Worm (Caenorhabditis elegans): ENCODE measurements around the gene grp-1.

DNA sequence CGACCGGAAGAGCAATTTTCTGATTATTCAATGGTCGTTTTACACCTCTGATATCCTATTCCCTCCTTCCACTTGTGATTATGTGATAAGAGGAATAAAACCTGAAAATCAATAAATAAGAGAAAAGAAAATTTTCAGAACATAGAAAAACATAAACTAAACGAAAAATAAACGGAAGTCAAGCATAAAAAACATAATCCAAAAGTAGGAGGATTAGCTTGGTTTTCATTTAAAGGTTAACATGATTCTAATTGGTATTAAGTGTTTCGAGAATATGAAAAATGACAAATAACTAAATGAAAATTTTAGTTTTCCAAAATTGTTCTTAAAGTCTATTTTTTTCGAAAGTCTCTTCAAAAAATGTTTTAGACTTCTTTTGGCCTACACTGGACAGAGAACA is 35.6 kb downstream of the grp-1 start, which contains the start of gene gei-8:
- TF ChIP-seq nhr-28 (tag; optimal IDR thresholded peaks at IDR 0.05) (no peak), nhr-102 (tag; optimal IDR thresholded peaks at IDR 0.05) (no peak), nhr-10 (tag; optimal IDR thresholded peaks at IDR 0.05) (no peak), lsy-2 (tag; optimal IDR thresholded peaks at IDR 0.05) (no peak), ZK546.5 (tag; optimal IDR thresholded peaks at IDR 0.05) (no peak), unc-39 (tag; optimal IDR thresholded peaks at IDR 0.05) (no peak), nhr-77 (tag; optimal IDR thresholded peaks at IDR 0.05) (no peak), unc-130 (GFP tag; optimal IDR thresholded peaks at IDR 0.05) (no peak)

All from whole organism, L4 larva.